Worm (Caenorhabditis elegans) whole organism, L4 larva: ENCODE results near the gene Y113G7B.11.

Experiments used
- D1046.2 ChIP-seq: fragments of 200-800 bp; sonication (Bioruptor generic); IDR thresholded peaks from 2 replicates; pipeline ENCODE4 v1.3.6; 2022; ENCODE audit warnings: missing genetic modification characterization, missing compliant biosample characterization
- F26F4.8 ChIP-seq: fragments of 200-800 bp; sonication (Bioruptor generic); conservative IDR thresholded peaks from 2 replicates; pipeline ENCODE4 v1.3.6; 2022; ENCODE audit warnings: missing genetic modification characterization, missing compliant biosample characterization
- R02D3.7 ChIP-seq: fragments of 150-350 bp; sonication (generic microtip); optimal IDR thresholded peaks from 3 replicates; lab custom pipeline; 2014; ENCODE audit warnings: missing biosample characterization, missing genetic modification characterization
- T26A8.4 ChIP-seq: fragments of 200-800 bp; sonication (Bioruptor generic); IDR thresholded peaks from 2 replicates; pipeline ENCODE4 v1.3.6; 2022; ENCODE audit warnings: missing genetic modification characterization, missing compliant biosample characterization
- aha-1 ChIP-seq: fragments of 150-350 bp; peaks from one replicate; lab custom pipeline; 2014; ENCODE audit warnings: missing biosample characterization, missing genetic modification characterization
- ama-1 ChIP-seq: fragments of 150-350 bp; optimal IDR thresholded peaks from 2 replicates; lab custom pipeline; 2014; ENCODE audit warnings: inconsistent platforms, mixed read lengths
- ceh-20 ChIP-seq: fragments of 200-800 bp; sonication (Bioruptor generic); IDR thresholded peaks from 2 replicates; pipeline ENCODE4 v1.3.6; 2022; ENCODE audit warnings: missing genetic modification reagents, missing genetic modification characterization, missing compliant biosample characterization
- ceh-28 ChIP-seq: fragments of 150-350 bp; optimal IDR thresholded peaks from 2 replicates; lab custom pipeline; 2014; ENCODE audit warnings: missing biosample characterization, missing genetic modification reagents, missing genetic modification characterization
- ceh-44 ChIP-seq: fragments of 200-800 bp; sonication (Bioruptor generic); IDR thresholded peaks from 2 replicates; pipeline ENCODE4 v1.3.6; 2022; ENCODE audit warnings: missing genetic modification reagents, missing genetic modification characterization, missing compliant biosample characterization
- ceh-82 ChIP-seq: sonication (generic microtip); optimal IDR thresholded peaks from 2 replicates; lab custom pipeline; 2017; ENCODE audit warnings: missing biosample characterization, missing genetic modification characterization
- cey-2 ChIP-seq: sonication (generic microtip); optimal IDR thresholded peaks from 3 replicates; lab custom pipeline; 2017; ENCODE audit warnings: missing genetic modification characterization, mild to moderate bottlenecking, missing compliant biosample characterization, antibody characterized with exemption, borderline replicate concordance; ENCODE audit not compliant: insufficient read depth
- ctbp-1 ChIP-seq: fragments of 200-800 bp; sonication (Bioruptor generic); IDR thresholded peaks from 2 replicates; pipeline ENCODE4 v1.3.6; 2022; ENCODE audit warnings: missing genetic modification reagents, missing genetic modification characterization, missing compliant biosample characterization
- daf-16 ChIP-seq, 3 experiments: sonication (generic microtip); optimal IDR thresholded peaks; 2 replicates each; lab custom pipeline; 2016 to 2017; ENCODE audit warnings: missing genetic modification characterization in 3 of 3, missing genetic modification reagents in 3 of 3, mild to moderate bottlenecking in 2 of 3, missing compliant biosample characterization in 2 of 3, missing biosample characterization in 1 of 3, moderate library complexity in 1 of 3
- dmd-6 ChIP-seq: fragments of 200-800 bp; sonication (Bioruptor generic); IDR thresholded peaks from 2 replicates; pipeline ENCODE4 v1.3.6; 2022; ENCODE audit warnings: missing genetic modification reagents, missing genetic modification characterization, missing compliant biosample characterization
- dpl-1 ChIP-seq: fragments of 150-350 bp; optimal IDR thresholded peaks from 2 replicates; lab custom pipeline; 2014; ENCODE audit warnings: missing biosample characterization, missing genetic modification reagents, missing genetic modification characterization
- dve-1 ChIP-seq: sonication (generic microtip); optimal IDR thresholded peaks from 2 replicates; lab custom pipeline; 2017; ENCODE audit warnings: antibody characterized with exemption, mild to moderate bottlenecking, missing genetic modification characterization, missing compliant biosample characterization; ENCODE audit not compliant: insufficient read depth
- fkh-10 ChIP-seq: fragments of 150-350 bp; optimal IDR thresholded peaks from 2 replicates; lab custom pipeline; 2014; ENCODE audit warnings: missing biosample characterization, missing genetic modification reagents, missing genetic modification characterization
- hif-1 ChIP-seq, 2 experiments: sonication (generic microtip); optimal IDR thresholded peaks; 2 replicates each; lab custom pipeline; 2016 to 2017; ENCODE audit warnings: missing compliant biosample characterization in 2 of 2, missing genetic modification characterization in 2 of 2, missing genetic modification reagents in 2 of 2, missing genotype in 2 of 2, mild to moderate bottlenecking in 1 of 2
- hlh-30 ChIP-seq: sonication (generic microtip); optimal IDR thresholded peaks from 2 replicates; lab custom pipeline; 2017; ENCODE audit warnings: antibody characterized with exemption, mild to moderate bottlenecking, missing genetic modification characterization, missing compliant biosample characterization; ENCODE audit not compliant: insufficient read depth
- hmg-1.1 ChIP-seq: fragments of 200-800 bp; sonication (Bioruptor generic); IDR thresholded peaks from 2 replicates; pipeline ENCODE4 v1.3.6; 2022; ENCODE audit warnings: missing genetic modification reagents, missing genetic modification characterization, missing compliant biosample characterization
- lin-13 ChIP-seq: fragments of 150-350 bp; optimal IDR thresholded peaks from 2 replicates; lab custom pipeline; 2014; ENCODE audit warnings: missing biosample characterization, missing genetic modification reagents, missing genetic modification characterization
- lin-38 ChIP-seq: fragments of 200-800 bp; sonication (Bioruptor generic); IDR thresholded peaks from 2 replicates; pipeline ENCODE4 v1.3.6; 2022; ENCODE audit warnings: missing genetic modification reagents, missing genetic modification characterization, missing compliant biosample characterization
- lir-3 ChIP-seq: sonication (generic microtip); optimal IDR thresholded peaks from 2 replicates; lab custom pipeline; 2016; ENCODE audit warnings: mild to moderate bottlenecking, missing genetic modification characterization, missing compliant biosample characterization
- lsy-2 ChIP-seq, 2 experiments: fragments of 150-350 bp in 1 of 2; sonication (generic microtip) in 1 of 2; optimal IDR thresholded peaks; 2 replicates each; lab custom pipeline; 2014 to 2017; ENCODE audit warnings: missing biosample characterization in 2 of 2, missing genetic modification characterization in 2 of 2
- madf-5 ChIP-seq, 2 experiments: fragments of 200-800 bp; sonication (Bioruptor generic); IDR thresholded peaks; 2 replicates each; pipeline ENCODE4 v1.3.6; 2022; ENCODE audit warnings: missing compliant biosample characterization in 2 of 2, missing genetic modification characterization in 2 of 2
- mdl-1 ChIP-seq, 2 experiments: fragments of 150-350 bp in 1 of 2; sonication (generic microtip) in 1 of 2; optimal IDR thresholded peaks; 2 replicates each; lab custom pipeline; 2014 to 2017; ENCODE audit warnings: missing biosample characterization in 2 of 2, missing genetic modification characterization in 2 of 2
- mdt-29 ChIP-seq: fragments of 200-800 bp; sonication (Bioruptor generic); IDR thresholded peaks from 2 replicates; pipeline ENCODE4 v1.3.6; 2022; ENCODE audit warnings: missing genetic modification reagents, missing genetic modification characterization, missing compliant biosample characterization
- mep-1 ChIP-seq: fragments of 150-350 bp; sonication (generic microtip); optimal IDR thresholded peaks from 3 replicates; lab custom pipeline; 2014; ENCODE audit warnings: missing biosample characterization, missing genetic modification characterization
- mes-2 ChIP-seq: sonication (generic microtip); optimal IDR thresholded peaks from 2 replicates; lab custom pipeline; 2016; ENCODE audit warnings: missing genotype, mild to moderate bottlenecking, missing genetic modification characterization, missing compliant biosample characterization; ENCODE audit not compliant: poor library complexity, severe bottlenecking
- mxl-2 ChIP-seq: fragments of 200-800 bp; sonication (Bioruptor generic); conservative IDR thresholded peaks from 2 replicates; pipeline ENCODE4 v1.3.6; 2022; ENCODE audit warnings: missing genetic modification reagents, missing genetic modification characterization, missing compliant biosample characterization
- mxl-3 ChIP-seq: fragments of 200-800 bp; sonication (Bioruptor generic); optimal IDR thresholded peaks from 2 replicates; lab custom pipeline; 2018; ENCODE audit warnings: mild to moderate bottlenecking, missing genetic modification characterization, missing compliant biosample characterization
- nhr-25 ChIP-seq: sonication (generic microtip); optimal IDR thresholded peaks from 2 replicates; lab custom pipeline; 2017; ENCODE audit warnings: missing genetic modification characterization, mild to moderate bottlenecking, missing compliant biosample characterization, antibody characterized with exemption, moderate library complexity, borderline replicate concordance; ENCODE audit not compliant: insufficient read depth
- nhr-28 ChIP-seq: fragments of 150-350 bp; optimal IDR thresholded peaks from 2 replicates; lab custom pipeline; 2014; ENCODE audit warnings: missing biosample characterization, missing genetic modification characterization
- nhr-6 ChIP-seq: fragments of 150-350 bp; optimal IDR thresholded peaks from 2 replicates; lab custom pipeline; 2014; ENCODE audit warnings: missing biosample characterization, missing genetic modification characterization
- nhr-76 ChIP-seq: fragments of 150-350 bp; optimal IDR thresholded peaks from 2 replicates; lab custom pipeline; 2014; ENCODE audit warnings: missing biosample characterization, missing genetic modification characterization
- pha-4 ChIP-seq, 2 experiments: fragments of 150-350 bp in 1 of 2; fragments of 200-800 bp in 1 of 2; sonication (Bioruptor generic) in 1 of 2; IDR thresholded peaks in 1 of 2; optimal IDR thresholded peaks in 1 of 2; 2 replicates each; pipeline versions ENCODE4 v1.3.6 to Lab custom; 2014 to 2022; ENCODE audit warnings: missing genetic modification characterization in 2 of 2, missing genetic modification reagents in 2 of 2, missing biosample characterization in 1 of 2, missing compliant biosample characterization in 1 of 2
- php-3 ChIP-seq: fragments of 200-800 bp; sonication (Bioruptor generic); IDR thresholded peaks from 2 replicates; pipeline ENCODE4 v1.3.6; 2022; ENCODE audit warnings: missing genetic modification reagents, missing genetic modification characterization, missing compliant biosample characterization
- rbr-2 ChIP-seq: sonication (generic microtip); optimal IDR thresholded peaks from 2 replicates; lab custom pipeline; 2016; ENCODE audit warnings: missing genotype, missing genetic modification characterization, missing compliant biosample characterization
- set-16 ChIP-seq: fragments of 200-800 bp; sonication (Bioruptor generic); IDR thresholded peaks from 2 replicates; pipeline ENCODE4 v1.3.6; 2022; ENCODE audit warnings: missing genetic modification reagents, missing genetic modification characterization, missing compliant biosample characterization
- snpc-1.2 ChIP-seq: fragments of 200-800 bp; sonication (Bioruptor generic); IDR thresholded peaks from 2 replicates; pipeline ENCODE4 v1.3.6; 2022; ENCODE audit warnings: missing genetic modification reagents, missing genetic modification characterization, missing compliant biosample characterization
- snpc-4 ChIP-seq: fragments of 150-350 bp; optimal IDR thresholded peaks from 2 replicates; lab custom pipeline; 2014; ENCODE audit warnings: missing biosample characterization, missing genetic modification characterization
- tag-97 ChIP-seq: fragments of 200-800 bp; sonication (Bioruptor generic); IDR thresholded peaks from 2 replicates; pipeline ENCODE4 v1.3.6; 2022; ENCODE audit warnings: missing genetic modification characterization, missing compliant biosample characterization
- zag-1 ChIP-seq: fragments of 150-350 bp; optimal IDR thresholded peaks from 2 replicates; lab custom pipeline; 2014; ENCODE audit warnings: missing biosample characterization, missing genetic modification characterization
- ztf-7 ChIP-seq: fragments of 150-350 bp; optimal IDR thresholded peaks from 2 replicates; lab custom pipeline; 2014; ENCODE audit warnings: missing biosample characterization, missing genetic modification characterization

The Y113G7B.11 gene

DNA sequence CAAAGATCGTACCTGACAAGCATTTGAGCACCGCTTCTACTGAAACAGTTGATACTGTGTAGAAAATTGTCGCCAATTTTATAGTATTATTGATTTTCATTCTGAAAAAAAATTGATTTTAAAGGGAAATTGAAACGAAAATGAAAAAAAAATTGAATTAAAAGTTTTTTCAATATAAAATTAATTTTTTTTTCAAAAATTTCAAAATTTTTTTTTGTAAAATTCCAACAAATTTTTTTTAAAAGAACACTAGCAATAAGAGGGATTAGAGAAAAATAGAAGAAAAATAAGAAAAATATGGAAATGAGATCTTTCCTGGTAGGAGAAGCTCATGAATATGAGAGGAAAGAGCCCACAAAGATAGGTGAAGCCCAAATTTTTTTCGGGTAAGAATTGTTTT, at the start of gene Y113G7B.11:
Gene Y113G7B.11 (minus strand): TSS at position 101 of the 400 bp plus-strand sequence.
- TF ChIP-seq ceh-82 (tag; lab: Kevin White, UChicago) (no peak), F26F4.8 (GFP tag; lab: Robert Waterston, UW) (no peak), ceh-44 (GFP tag; lab: Robert Waterston, UW) (no peak), madf-5 (GFP tag; IDR thresholded peaks at IDR 0.05; lab: Robert Waterston, UW) (no peak), R02D3.7 (tag; lab: Kevin White, UChicago) (no peak), tag-97 (no peak), fkh-10 (no peak), T26A8.4 (GFP tag; lab: Robert Waterston, UW) (no peak), set-16 (GFP tag; lab: Robert Waterston, UW) (no peak), ztf-7 (no peak), ama-1 (no peak), nhr-76 (tag; lab: Kevin White, UChicago) (no peak), php-3 (GFP tag; lab: Robert Waterston, UW) (no peak), mdt-29 (GFP tag; lab: Robert Waterston, UW) (no peak), D1046.2 (GFP tag; lab: Robert Waterston, UW) (no peak), ceh-20 (GFP tag; lab: Robert Waterston, UW) (no peak), snpc-1.2 (GFP tag; lab: Robert Waterston, UW) (no peak), zag-1 (tag; lab: Kevin White, UChicago) (no peak), lir-3 (tag; lab: Kevin White, UChicago) (no peak)

DNA sequence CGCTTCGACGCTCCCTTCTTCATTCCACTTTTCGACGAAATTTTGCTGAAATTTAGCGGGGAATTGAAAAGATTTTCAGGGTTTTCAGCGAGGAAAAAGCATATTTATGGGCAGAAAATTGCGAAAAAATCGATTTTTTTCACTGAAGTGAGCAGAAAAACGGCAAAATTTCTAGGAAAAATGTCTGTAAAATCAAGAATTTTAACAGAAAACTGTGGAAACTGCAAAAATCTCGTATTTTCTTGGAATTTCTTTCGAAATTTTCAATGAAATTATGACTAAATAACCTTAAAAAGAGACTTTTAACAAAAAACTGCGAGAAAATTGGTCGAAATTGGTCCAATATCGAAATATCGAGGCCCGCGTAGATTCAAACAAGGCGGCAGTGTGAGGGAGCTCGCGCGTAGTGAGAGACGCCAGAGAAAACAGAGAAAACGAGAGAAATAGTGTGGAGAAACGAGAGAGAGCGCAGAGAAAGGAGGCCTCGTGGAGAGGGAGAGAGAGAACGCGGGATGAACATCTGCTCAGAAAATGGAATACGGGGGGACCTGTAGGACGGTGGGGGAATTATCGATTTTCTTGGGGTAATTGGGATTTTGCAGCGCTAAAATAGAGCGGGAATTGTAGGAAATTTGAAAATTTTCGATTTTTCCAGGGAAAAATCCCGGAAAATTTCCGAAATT, 34.5 kb upstream of the Y113G7B.11 start, which contains the start of gene swsn-1:
Gene swsn-1 (minus strand): TSS at position 51 of the 683 bp plus-strand sequence.
- TF ChIP-seq rbr-2 (tag; lab: Kevin White, UChicago) = peak; percentile 12
- TF ChIP-seq nhr-28 = peak; percentile 21
- TF ChIP-seq mxl-3 (GFP tag; lab: Kevin White, UChicago) = peak; percentile 10
- peak; percentile 31 for TF ChIP-seq dve-1 (tag; lab: Kevin White, UChicago)
- no peak for TF ChIP-seq cey-2
- TF ChIP-seq set-16 (GFP tag; lab: Robert Waterston, UW) = no peak
- peak in 1 of 2 experiments; percentile 15 for TF ChIP-seq hif-1 (tag; optimal IDR thresholded peaks at IDR 0.05; lab: Kevin White, UChicago)
- peak; percentile 79 for TF ChIP-seq hlh-30 (tag; lab: Kevin White, UChicago)
- TF ChIP-seq ceh-28 (tag; lab: Kevin White, UChicago) = peak; percentile 11
- peak; percentile 52 for TF ChIP-seq lin-13 (GFP tag; lab: Kevin White, UChicago)
- peak; percentile 22 for TF ChIP-seq mep-1 (tag; lab: Kevin White, UChicago)
- no peak for TF ChIP-seq mxl-2 (GFP tag; lab: Robert Waterston, UW)
- no peak for TF ChIP-seq zag-1 (tag; lab: Kevin White, UChicago)
- TF ChIP-seq nhr-6 (tag; lab: Kevin White, UChicago) = peak; percentile 60
- peak; percentile 78 for TF ChIP-seq hmg-1.1 (GFP tag; lab: Robert Waterston, UW)
- no peak for TF ChIP-seq snpc-4 (tag; lab: Kevin White, UChicago)
- TF ChIP-seq daf-16 (GFP tag; optimal IDR thresholded peaks at IDR 0.05; lab: Kevin White, UChicago) = no peak
- TF ChIP-seq daf-16 (tag; optimal IDR thresholded peaks at IDR 0.05; lab: Kevin White, UChicago) = peak; percentile 21
- TF ChIP-seq lin-38 (GFP tag; lab: Robert Waterston, UW) = peak; percentile 42; the same call in 1 of the 2 replicates
- TF ChIP-seq F26F4.8 (GFP tag; lab: Robert Waterston, UW) = no peak
- TF ChIP-seq pha-4 (GFP tag; IDR thresholded peaks at IDR 0.05; lab: Robert Waterston, UW) = no peak
- no peak for TF ChIP-seq pha-4 (tag; optimal IDR thresholded peaks at IDR 0.05; lab: Kevin White, UChicago)
- TF ChIP-seq dmd-6 (GFP tag; lab: Robert Waterston, UW) = 0 out of 2 replicates have a peak, but pooled peaks have one; percentile 6
- TF ChIP-seq aha-1 (tag; lab: Kevin White, UChicago) = peak; percentile 69
- peak in 1 of 2 experiments; percentile 57 for TF ChIP-seq mdl-1 (tag; optimal IDR thresholded peaks at IDR 0.05; lab: Kevin White, UChicago)
- no peak for TF ChIP-seq nhr-25
- peak in 1 of 2 experiments; percentile 40 for TF ChIP-seq lsy-2 (tag; optimal IDR thresholded peaks at IDR 0.05; lab: Kevin White, UChicago)
- TF ChIP-seq dpl-1 (GFP tag; lab: Kevin White, UChicago) = peak; percentile 34
- peak; percentile 16; the same call in 1 of the 2 replicates for TF ChIP-seq ctbp-1 (GFP tag; lab: Robert Waterston, UW)
- TF ChIP-seq mes-2 (tag; lab: Kevin White, UChicago) = peak; percentile 70
